Worm (Caenorhabditis elegans) whole organism, L4 larva: ENCODE data around the gene T03F6.4.
A peak's percentile ranks its signal among the peaks of the same experiment; 100 is the strongest.

Experiments used
- T26A8.4 ChIP-seq: fragments of 200-800 bp; sonication (Bioruptor generic); IDR thresholded peaks from 2 replicates; pipeline ENCODE4 v1.3.6; 2022; ENCODE audit warnings: missing genetic modification characterization, missing compliant biosample characterization
- daf-8 ChIP-seq: fragments of 200-800 bp; sonication (Bioruptor generic); IDR thresholded peaks from 2 replicates; pipeline ENCODE4 v1.3.6; 2022; ENCODE audit warnings: missing genetic modification characterization, missing compliant biosample characterization
- fkh-10 ChIP-seq: fragments of 150-350 bp; optimal IDR thresholded peaks from 2 replicates; lab custom pipeline; 2014; ENCODE audit warnings: missing biosample characterization, missing genetic modification reagents, missing genetic modification characterization
- lin-38 ChIP-seq: fragments of 200-800 bp; sonication (Bioruptor generic); IDR thresholded peaks from 2 replicates; pipeline ENCODE4 v1.3.6; 2022; ENCODE audit warnings: missing genetic modification reagents, missing genetic modification characterization, missing compliant biosample characterization
- madf-9 ChIP-seq: fragments of 200-800 bp; sonication (Bioruptor generic); conservative IDR thresholded peaks from 2 replicates; pipeline ENCODE4 v1.3.6; 2022; ENCODE audit warnings: missing genetic modification reagents, missing genetic modification characterization, missing compliant biosample characterization
- mdl-1 ChIP-seq, 2 experiments: fragments of 150-350 bp in 1 of 2; sonication (generic microtip) in 1 of 2; optimal IDR thresholded peaks; 2 replicates each; lab custom pipeline; 2014 to 2017; ENCODE audit warnings: missing biosample characterization in 2 of 2, missing genetic modification characterization in 2 of 2
- nhr-111 ChIP-seq: fragments of 200-800 bp; sonication (Bioruptor generic); optimal IDR thresholded peaks from 2 replicates; lab custom pipeline; 2018; ENCODE audit warnings: mild to moderate bottlenecking, missing genetic modification characterization, missing compliant biosample characterization
- nhr-28 ChIP-seq: fragments of 150-350 bp; optimal IDR thresholded peaks from 2 replicates; lab custom pipeline; 2014; ENCODE audit warnings: missing biosample characterization, missing genetic modification characterization
- nhr-48 ChIP-seq: sonication (generic microtip); optimal IDR thresholded peaks from 2 replicates; lab custom pipeline; 2016; ENCODE audit warnings: mild to moderate bottlenecking, missing genetic modification characterization, missing compliant biosample characterization
- pqm-1 ChIP-seq: sonication (generic microtip); optimal IDR thresholded peaks from 2 replicates; lab custom pipeline; 2017; ENCODE audit warnings: missing biosample characterization, missing genetic modification characterization
- unc-39 ChIP-seq: sonication (generic microtip); optimal IDR thresholded peaks from 2 replicates; lab custom pipeline; 2017; ENCODE audit warnings: missing biosample characterization, missing genetic modification characterization
- ztf-11 ChIP-seq: fragments of 150-350 bp; optimal IDR thresholded peaks from 2 replicates; lab custom pipeline; 2014; ENCODE audit warnings: missing biosample characterization, missing genetic modification characterization

DNA sequence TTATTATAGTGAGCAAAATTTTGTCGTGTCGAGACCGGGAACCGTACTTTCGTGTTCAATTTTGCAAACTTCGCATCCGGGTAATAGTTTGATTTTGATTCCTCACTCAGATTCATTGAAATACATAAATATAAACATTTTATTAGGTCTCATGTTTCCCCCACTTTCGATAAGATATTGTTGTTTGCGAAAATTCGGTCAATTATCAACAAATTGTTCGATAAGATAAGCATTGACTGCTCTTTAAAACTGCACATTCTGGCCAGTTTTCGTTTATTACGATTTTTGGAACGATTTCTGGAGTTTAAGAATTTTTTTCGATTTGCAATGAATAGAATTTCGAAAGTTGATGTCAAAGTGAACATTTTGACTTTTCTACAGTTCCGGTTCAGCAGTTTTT is 2.7 kb downstream of the T03F6.4 start:
- TF ChIP-seq fkh-10 (GFP tag; lab: Kevin White, UChicago) (no peak), nhr-48 (no peak), ztf-11 (no peak), mdl-1 (tag; optimal IDR thresholded peaks at IDR 0.05; lab: Kevin White, UChicago) (no peak), unc-39 (tag; lab: Kevin White, UChicago) (no peak), pqm-1 (tag; lab: Kevin White, UChicago) (peak; percentile 60), nhr-28 (tag; lab: Kevin White, UChicago) (peak; percentile 31), madf-9 (GFP tag; lab: Robert Waterston, UW) (no peak), lin-38 (GFP tag; lab: Robert Waterston, UW) (no peak), T26A8.4 (GFP tag; lab: Robert Waterston, UW) (no peak), daf-8 (GFP tag; lab: Robert Waterston, UW) (no peak), nhr-111 (GFP tag; lab: Kevin White, UChicago) (no peak)
